Worm (Caenorhabditis elegans) whole organism, L4 larva: ENCODE data around the gene W10G6.1.

Experiments used
- F26F4.8 ChIP-seq: fragments of 200-800 bp; sonication (Bioruptor generic); conservative IDR thresholded peaks from 2 replicates; pipeline ENCODE4 v1.3.6; 2022; ENCODE audit warnings: missing genetic modification characterization, missing compliant biosample characterization
- F37D6.2 ChIP-seq: sonication (generic microtip); optimal IDR thresholded peaks from 2 replicates; lab custom pipeline; 2016; ENCODE audit warnings: mild to moderate bottlenecking, missing genetic modification characterization, missing compliant biosample characterization
- T26A8.4 ChIP-seq: fragments of 200-800 bp; sonication (Bioruptor generic); IDR thresholded peaks from 2 replicates; pipeline ENCODE4 v1.3.6; 2022; ENCODE audit warnings: missing genetic modification characterization, missing compliant biosample characterization
- Y105C5A.15 ChIP-seq: fragments of 200-800 bp; sonication (Bioruptor generic); IDR thresholded peaks from 2 replicates; pipeline ENCODE4 v1.3.6; 2022; ENCODE audit warnings: missing genetic modification characterization, missing compliant biosample characterization
- Y75B8A.6 ChIP-seq: fragments of 200-800 bp; sonication (Bioruptor generic); IDR thresholded peaks from 2 replicates; pipeline ENCODE4 v1.3.6; 2022; ENCODE audit warnings: missing genetic modification reagents, missing genetic modification characterization, missing compliant biosample characterization
- ZK337.2 ChIP-seq: fragments of 200-800 bp; sonication (Bioruptor generic); IDR thresholded peaks from 2 replicates; pipeline ENCODE4 v1.3.6; 2022; ENCODE audit warnings: missing genetic modification reagents, missing genetic modification characterization, missing compliant biosample characterization
- aly-2 ChIP-seq: sonication (generic microtip); optimal IDR thresholded peaks from 2 replicates; lab custom pipeline; 2018; ENCODE audit warnings: missing biosample characterization, missing genetic modification characterization
- ama-1 ChIP-seq: fragments of 150-350 bp; optimal IDR thresholded peaks from 2 replicates; lab custom pipeline; 2014; ENCODE audit warnings: inconsistent platforms, mixed read lengths
- arid-1 ChIP-seq: fragments of 200-800 bp; sonication (Bioruptor generic); conservative IDR thresholded peaks from 2 replicates; pipeline ENCODE4 v1.3.6; 2022; ENCODE audit warnings: missing genetic modification reagents, missing genetic modification characterization, missing compliant biosample characterization
- attf-4 ChIP-seq: sonication (generic microtip); optimal IDR thresholded peaks from 3 replicates; lab custom pipeline; 2017; ENCODE audit warnings: missing biosample characterization, missing genetic modification characterization
- ceh-28 ChIP-seq: fragments of 150-350 bp; optimal IDR thresholded peaks from 2 replicates; lab custom pipeline; 2014; ENCODE audit warnings: missing biosample characterization, missing genetic modification reagents, missing genetic modification characterization
- ceh-32 ChIP-seq: sonication (generic microtip); optimal IDR thresholded peaks from 2 replicates; lab custom pipeline; 2016; ENCODE audit warnings: mild to moderate bottlenecking, missing genetic modification characterization, missing compliant biosample characterization; ENCODE audit not compliant: poor library complexity
- ces-1 ChIP-seq: fragments of 150-350 bp; sonication (generic microtip); optimal IDR thresholded peaks from 4 replicates; lab custom pipeline; 2014; ENCODE audit warnings: missing biosample characterization, missing genetic modification reagents, missing genetic modification characterization
- ctbp-1 ChIP-seq: fragments of 200-800 bp; sonication (Bioruptor generic); IDR thresholded peaks from 2 replicates; pipeline ENCODE4 v1.3.6; 2022; ENCODE audit warnings: missing genetic modification reagents, missing genetic modification characterization, missing compliant biosample characterization
- daf-16 ChIP-seq, 3 experiments: sonication (generic microtip); optimal IDR thresholded peaks; 2 replicates each; lab custom pipeline; 2016 to 2017; ENCODE audit warnings: missing genetic modification characterization in 3 of 3, missing genetic modification reagents in 3 of 3, mild to moderate bottlenecking in 2 of 3, missing compliant biosample characterization in 2 of 3, missing biosample characterization in 1 of 3, moderate library complexity in 1 of 3
- egl-27 ChIP-seq: sonication (generic microtip); optimal IDR thresholded peaks from 3 replicates; lab custom pipeline; 2017; ENCODE audit warnings: missing biosample characterization, missing genetic modification reagents, missing genetic modification characterization
- egl-43 ChIP-seq: fragments of 200-800 bp; sonication (Bioruptor generic); IDR thresholded peaks from 2 replicates; pipeline ENCODE4 v1.3.6; 2022; ENCODE audit warnings: missing genetic modification reagents, missing genetic modification characterization, missing compliant biosample characterization
- fos-1 ChIP-seq: fragments of 150-350 bp; optimal IDR thresholded peaks from 2 replicates; lab custom pipeline; 2014; ENCODE audit warnings: missing biosample characterization, missing genetic modification characterization
- hlh-11 ChIP-seq: fragments of 200-800 bp; sonication (Bioruptor generic); optimal IDR thresholded peaks from 2 replicates; lab custom pipeline; 2018; ENCODE audit warnings: mild to moderate bottlenecking, missing genetic modification characterization, missing compliant biosample characterization
- hlh-30 ChIP-seq: sonication (generic microtip); optimal IDR thresholded peaks from 2 replicates; lab custom pipeline; 2017; ENCODE audit warnings: antibody characterized with exemption, mild to moderate bottlenecking, missing genetic modification characterization, missing compliant biosample characterization; ENCODE audit not compliant: insufficient read depth
- hmg-1.1 ChIP-seq: fragments of 200-800 bp; sonication (Bioruptor generic); IDR thresholded peaks from 2 replicates; pipeline ENCODE4 v1.3.6; 2022; ENCODE audit warnings: missing genetic modification reagents, missing genetic modification characterization, missing compliant biosample characterization
- jun-1 ChIP-seq: fragments of 150-350 bp; optimal IDR thresholded peaks from 2 replicates; lab custom pipeline; 2014; ENCODE audit warnings: missing biosample characterization, missing genetic modification reagents, missing genetic modification characterization
- lin-1 ChIP-seq: fragments of 200-800 bp; sonication (Bioruptor generic); IDR thresholded peaks from 2 replicates; pipeline ENCODE4 v1.3.6; 2022; ENCODE audit warnings: missing genetic modification reagents, missing genetic modification characterization, missing compliant biosample characterization
- lin-29 ChIP-seq: fragments of 200-800 bp; sonication (Bioruptor generic); IDR thresholded peaks from 2 replicates; pipeline ENCODE4 v1.3.6; 2022; ENCODE audit warnings: missing genetic modification reagents, missing genetic modification characterization, missing compliant biosample characterization
- lin-38 ChIP-seq: fragments of 200-800 bp; sonication (Bioruptor generic); IDR thresholded peaks from 2 replicates; pipeline ENCODE4 v1.3.6; 2022; ENCODE audit warnings: missing genetic modification reagents, missing genetic modification characterization, missing compliant biosample characterization
- lin-39 ChIP-seq: fragments of 150-350 bp; optimal IDR thresholded peaks from 2 replicates; lab custom pipeline; 2014; ENCODE audit warnings: missing biosample characterization, missing genetic modification reagents, missing genetic modification characterization
- lir-3 ChIP-seq: sonication (generic microtip); optimal IDR thresholded peaks from 2 replicates; lab custom pipeline; 2016; ENCODE audit warnings: mild to moderate bottlenecking, missing genetic modification characterization, missing compliant biosample characterization
- lsy-2 ChIP-seq, 2 experiments: fragments of 150-350 bp in 1 of 2; sonication (generic microtip) in 1 of 2; optimal IDR thresholded peaks; 2 replicates each; lab custom pipeline; 2014 to 2017; ENCODE audit warnings: missing biosample characterization in 2 of 2, missing genetic modification characterization in 2 of 2
- madf-5 ChIP-seq, 2 experiments: fragments of 200-800 bp; sonication (Bioruptor generic); IDR thresholded peaks; 2 replicates each; pipeline ENCODE4 v1.3.6; 2022; ENCODE audit warnings: missing compliant biosample characterization in 2 of 2, missing genetic modification characterization in 2 of 2
- mdt-29 ChIP-seq: fragments of 200-800 bp; sonication (Bioruptor generic); IDR thresholded peaks from 2 replicates; pipeline ENCODE4 v1.3.6; 2022; ENCODE audit warnings: missing genetic modification reagents, missing genetic modification characterization, missing compliant biosample characterization
- mep-1 ChIP-seq: fragments of 150-350 bp; sonication (generic microtip); optimal IDR thresholded peaks from 3 replicates; lab custom pipeline; 2014; ENCODE audit warnings: missing biosample characterization, missing genetic modification characterization
- mes-2 ChIP-seq: sonication (generic microtip); optimal IDR thresholded peaks from 2 replicates; lab custom pipeline; 2016; ENCODE audit warnings: missing genotype, mild to moderate bottlenecking, missing genetic modification characterization, missing compliant biosample characterization; ENCODE audit not compliant: poor library complexity, severe bottlenecking
- nhr-10 ChIP-seq: fragments of 150-350 bp; optimal IDR thresholded peaks from 2 replicates; lab custom pipeline; 2014; ENCODE audit warnings: missing biosample characterization, missing genetic modification characterization
- nhr-28 ChIP-seq: fragments of 150-350 bp; optimal IDR thresholded peaks from 2 replicates; lab custom pipeline; 2014; ENCODE audit warnings: missing biosample characterization, missing genetic modification characterization
- nhr-42 ChIP-seq: fragments of 200-800 bp; sonication (Bioruptor generic); IDR thresholded peaks from 2 replicates; pipeline ENCODE4 v1.3.6; 2022; ENCODE audit warnings: missing genetic modification characterization, missing compliant biosample characterization
- nhr-48 ChIP-seq: sonication (generic microtip); optimal IDR thresholded peaks from 2 replicates; lab custom pipeline; 2016; ENCODE audit warnings: mild to moderate bottlenecking, missing genetic modification characterization, missing compliant biosample characterization
- nhr-6 ChIP-seq: fragments of 150-350 bp; optimal IDR thresholded peaks from 2 replicates; lab custom pipeline; 2014; ENCODE audit warnings: missing biosample characterization, missing genetic modification characterization
- nhr-77 ChIP-seq: fragments of 150-350 bp; optimal IDR thresholded peaks from 2 replicates; lab custom pipeline; 2014; ENCODE audit warnings: missing biosample characterization, missing genetic modification characterization
- php-3 ChIP-seq: fragments of 200-800 bp; sonication (Bioruptor generic); IDR thresholded peaks from 2 replicates; pipeline ENCODE4 v1.3.6; 2022; ENCODE audit warnings: missing genetic modification reagents, missing genetic modification characterization, missing compliant biosample characterization
- pqm-1 ChIP-seq: sonication (generic microtip); optimal IDR thresholded peaks from 2 replicates; lab custom pipeline; 2017; ENCODE audit warnings: missing biosample characterization, missing genetic modification characterization
- set-16 ChIP-seq: fragments of 200-800 bp; sonication (Bioruptor generic); IDR thresholded peaks from 2 replicates; pipeline ENCODE4 v1.3.6; 2022; ENCODE audit warnings: missing genetic modification reagents, missing genetic modification characterization, missing compliant biosample characterization
- skn-1 ChIP-seq: fragments of 150-350 bp; optimal IDR thresholded peaks from 2 replicates; lab custom pipeline; 2014; ENCODE audit warnings: missing biosample characterization, missing genetic modification characterization
- snpc-1.2 ChIP-seq: fragments of 200-800 bp; sonication (Bioruptor generic); IDR thresholded peaks from 2 replicates; pipeline ENCODE4 v1.3.6; 2022; ENCODE audit warnings: missing genetic modification reagents, missing genetic modification characterization, missing compliant biosample characterization
- unc-130 ChIP-seq: sonication (generic microtip); optimal IDR thresholded peaks from 2 replicates; lab custom pipeline; 2016; ENCODE audit warnings: missing genetic modification reagents, missing genetic modification characterization, missing compliant biosample characterization
- vab-7 ChIP-seq: fragments of 200-800 bp; sonication (Bioruptor generic); IDR thresholded peaks from 2 replicates; pipeline ENCODE4 v1.3.6; 2022; ENCODE audit warnings: missing genetic modification reagents, missing genetic modification characterization, missing compliant biosample characterization
- zag-1 ChIP-seq: fragments of 150-350 bp; optimal IDR thresholded peaks from 2 replicates; lab custom pipeline; 2014; ENCODE audit warnings: missing biosample characterization, missing genetic modification characterization
- zfp-2 ChIP-seq: sonication (generic microtip); optimal IDR thresholded peaks from 2 replicates; lab custom pipeline; 2016; ENCODE audit warnings: mild to moderate bottlenecking, missing genetic modification characterization, missing compliant biosample characterization
- zip-2 ChIP-seq: fragments of 150-350 bp; optimal IDR thresholded peaks from 2 replicates; lab custom pipeline; 2014; ENCODE audit warnings: missing biosample characterization, missing genetic modification characterization
- ztf-7 ChIP-seq: fragments of 150-350 bp; optimal IDR thresholded peaks from 2 replicates; lab custom pipeline; 2014; ENCODE audit warnings: missing biosample characterization, missing genetic modification characterization

Gene W10G6.1

DNA sequence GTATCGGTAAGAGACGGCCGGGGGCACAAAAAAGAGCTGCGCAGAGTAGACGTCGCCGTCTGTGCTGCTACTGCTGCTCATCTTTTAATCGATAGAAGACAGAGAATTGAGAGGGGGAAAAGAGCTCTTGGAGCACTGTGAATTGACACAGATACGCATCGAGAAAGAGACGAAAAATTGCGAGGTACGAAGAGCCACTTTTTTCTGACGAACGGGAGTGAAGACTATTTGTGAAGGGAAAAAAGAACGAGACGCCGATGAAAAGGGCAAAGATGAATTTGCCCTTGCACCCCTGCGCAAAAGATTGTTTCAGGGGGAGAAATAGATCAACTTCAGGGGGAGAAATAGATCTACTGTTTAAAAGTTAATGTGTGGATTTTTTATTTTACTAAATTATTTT lies 42.8 kb upstream of the W10G6.1 start (continued):
- peak; percentile 52 to 62 for TF ChIP-seq lsy-2 (tag; optimal IDR thresholded peaks at IDR 0.05; lab: Kevin White, UChicago)
- peak; percentile 89 for TF ChIP-seq hmg-1.1
- no peak for TF ChIP-seq pqm-1
- TF ChIP-seq unc-130 (GFP tag; lab: Kevin White, UChicago) = no peak
- TF ChIP-seq lin-38 (GFP tag; lab: Robert Waterston, UW) = no peak
- no peak for TF ChIP-seq ZK337.2 (GFP tag; lab: Robert Waterston, UW)
- no peak for TF ChIP-seq Y75B8A.6 (GFP tag; lab: Robert Waterston, UW)
- TF ChIP-seq F26F4.8 (GFP tag; lab: Robert Waterston, UW) = no peak
- no peak for TF ChIP-seq ceh-32 (tag; lab: Kevin White, UChicago)
- no peak for TF ChIP-seq Y105C5A.15
- TF ChIP-seq vab-7 = peak; percentile 54; the same call in 1 of the 2 replicates
- peak; percentile 60 for TF ChIP-seq mes-2 (tag; lab: Kevin White, UChicago)
- peak; percentile 75 for TF ChIP-seq mep-1 (tag; lab: Kevin White, UChicago)
- TF ChIP-seq fos-1 (tag; lab: Kevin White, UChicago) = no peak
- no peak for TF ChIP-seq nhr-48 (tag; lab: Kevin White, UChicago)
- peak; percentile 37 for TF ChIP-seq nhr-77
- peak; percentile 79 for TF ChIP-seq egl-43 (GFP tag; lab: Robert Waterston, UW)
- peak; percentile 13 for TF ChIP-seq ceh-28
- no peak for TF ChIP-seq lin-1 (GFP tag; lab: Robert Waterston, UW)
- no peak for TF ChIP-seq skn-1 (tag; lab: Kevin White, UChicago)
- peak; percentile 0 for TF ChIP-seq zfp-2 (tag; lab: Kevin White, UChicago)
- no peak for TF ChIP-seq ces-1
- no peak for TF ChIP-seq php-3 (GFP tag; lab: Robert Waterston, UW)
- peak; percentile 36 for TF ChIP-seq hlh-30

ce11 chrX:16204310-16204709 lies 40.7 kb upstream of the W10G6.1 start:
- 0 out of 2 replicates have a peak, but pooled peaks have one; percentile 10 for TF ChIP-seq snpc-1.2 (GFP tag; lab: Robert Waterston, UW)
- TF ChIP-seq ama-1 = no peak
- peak; percentile 86 for TF ChIP-seq set-16 (GFP tag; lab: Robert Waterston, UW)
- TF ChIP-seq, all 104 proteins: peak for 2

DNA sequence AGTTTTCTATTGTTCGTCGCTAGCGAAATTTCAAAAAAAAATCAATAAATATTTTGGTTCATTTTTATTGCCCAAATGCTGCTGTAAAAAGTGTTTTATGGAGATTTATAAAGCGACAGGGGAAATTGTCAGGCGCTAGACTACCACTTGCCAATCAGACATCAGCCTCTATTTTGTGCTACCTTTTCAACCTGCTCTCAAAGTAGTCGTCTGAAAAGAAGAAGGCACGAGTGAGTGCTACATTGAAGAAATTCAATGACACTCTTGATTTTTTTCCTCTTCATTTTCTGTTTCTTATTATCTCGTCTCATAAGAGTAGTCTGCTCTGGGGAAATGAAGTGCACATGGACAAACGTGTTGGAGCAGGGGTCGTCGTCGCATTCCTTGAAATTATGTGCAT lies 39.1 kb upstream of the W10G6.1 start:
- TF ChIP-seq T26A8.4 (GFP tag; lab: Robert Waterston, UW) (peak; percentile 73), Y75B8A.6 (GFP tag; lab: Robert Waterston, UW) (no peak), nhr-48 (tag; lab: Kevin White, UChicago) (peak; percentile 36), aly-2 (tag; lab: Kevin White, UChicago) (no peak), lin-1 (GFP tag; lab: Robert Waterston, UW) (0 out of 2 replicates have a peak, but pooled peaks have one; percentile 33), jun-1 (tag; lab: Kevin White, UChicago) (peak; percentile 67), madf-5 (GFP tag; IDR thresholded peaks at IDR 0.05; lab: Robert Waterston, UW) (no peak), nhr-42 (GFP tag; lab: Robert Waterston, UW) (peak; percentile 83), attf-4 (tag; lab: Kevin White, UChicago) (no peak), zag-1 (tag; lab: Kevin White, UChicago) (no peak), zip-2 (peak; percentile 33), F37D6.2 (tag; lab: Kevin White, UChicago) (peak; percentile 87), lin-29 (GFP tag; lab: Robert Waterston, UW) (peak; percentile 47; the same call in 1 of the 2 replicates), lsy-2 (tag; optimal IDR thresholded peaks at IDR 0.05; lab: Kevin White, UChicago) (peak; percentile 39 to 83), nhr-28 (peak; percentile 42), mdt-29 (GFP tag; lab: Robert Waterston, UW) (no peak), daf-16 (GFP tag; optimal IDR thresholded peaks at IDR 0.05; lab: Kevin White, UChicago) (peak; percentile 14 to 82), daf-16 (tag; optimal IDR thresholded peaks at IDR 0.05; lab: Kevin White, UChicago) (peak; percentile 54), ceh-28 (peak; percentile 68), hlh-11 (peak; percentile 74), nhr-6 (tag; lab: Kevin White, UChicago) (peak; percentile 35), egl-27 (no peak), ztf-7 (peak; percentile 60), egl-43 (GFP tag; lab: Robert Waterston, UW) (no peak), arid-1 (GFP tag; lab: Robert Waterston, UW) (no peak), ctbp-1 (GFP tag; lab: Robert Waterston, UW) (0 out of 2 replicates have a peak, but pooled peaks have one; percentile 22), lin-39 (tag; lab: Kevin White, UChicago) (no peak), nhr-10 (tag; lab: Kevin White, UChicago) (peak; percentile 4), lir-3 (tag; lab: Kevin White, UChicago) (no peak)
